Worm (Caenorhabditis elegans): ENCODE results near the gene C31G12.4.

Gene C31G12.4

DNA sequence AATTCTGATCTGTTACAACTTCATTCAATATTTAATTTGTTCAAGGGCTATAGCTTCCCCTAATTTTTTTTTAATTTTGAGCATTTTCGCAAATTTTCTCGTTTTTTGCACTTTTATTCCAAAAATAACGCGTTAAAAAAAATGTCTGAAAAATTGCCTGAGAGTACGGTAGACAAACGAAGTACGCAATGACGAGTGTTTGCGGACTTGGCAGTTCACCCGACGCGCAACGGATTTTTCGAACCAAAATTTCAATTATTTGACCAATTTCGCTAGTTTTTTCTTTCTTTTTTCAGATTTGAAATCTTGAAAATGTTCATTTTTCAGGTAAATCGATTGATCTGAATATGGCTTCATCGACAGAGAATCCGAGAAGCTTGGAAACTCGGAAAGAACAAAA, 51.4 kb downstream of the C31G12.4 start, which contains the start of gene fbxa-211:
fbxa-211 (plus strand) TSS at position 328 of the 400 bp plus-strand sequence.
- TF ChIP-seq mab-5 (tag; optimal IDR thresholded peaks at IDR 0.05) (no peak), ZK546.5 (tag; optimal IDR thresholded peaks at IDR 0.05) (no peak), F13H6.1 (tag; optimal IDR thresholded peaks at IDR 0.05) (no peak), nhr-25 (tag; optimal IDR thresholded peaks at IDR 0.05) (no peak), mdl-1 (tag; optimal IDR thresholded peaks at IDR 0.05) (no peak), dmd-4 (tag; optimal IDR thresholded peaks at IDR 0.05) (no peak), skn-1 (tag; optimal IDR thresholded peaks at IDR 0.05) (no peak), R02D3.7 (tag; optimal IDR thresholded peaks at IDR 0.05) (no peak), aly-2 (tag; optimal IDR thresholded peaks at IDR 0.05) (no peak), nhr-23 (tag; optimal IDR thresholded peaks at IDR 0.05) (no peak), unc-62 (GFP tag; optimal IDR thresholded peaks at IDR 0.05) (no peak), nhr-11 (tag; optimal IDR thresholded peaks at IDR 0.05) (no peak), alr-1 (tag; optimal IDR thresholded peaks at IDR 0.05) (no peak), unc-39 (tag; optimal IDR thresholded peaks at IDR 0.05) (no peak), sma-3 (GFP tag; optimal IDR thresholded peaks at IDR 0.05) (no peak), blmp-1 (tag; optimal IDR thresholded peaks at IDR 0.05; ENCODE audit: insufficient read depth) (no peak), nhr-21 (tag; optimal IDR thresholded peaks at IDR 0.05) (no peak), nhr-6 (tag; optimal IDR thresholded peaks at IDR 0.05) (no peak), lin-39 (tag; optimal IDR thresholded peaks at IDR 0.05) (no peak), lsy-2 (tag; optimal IDR thresholded peaks at IDR 0.05) (no peak)

DNA sequence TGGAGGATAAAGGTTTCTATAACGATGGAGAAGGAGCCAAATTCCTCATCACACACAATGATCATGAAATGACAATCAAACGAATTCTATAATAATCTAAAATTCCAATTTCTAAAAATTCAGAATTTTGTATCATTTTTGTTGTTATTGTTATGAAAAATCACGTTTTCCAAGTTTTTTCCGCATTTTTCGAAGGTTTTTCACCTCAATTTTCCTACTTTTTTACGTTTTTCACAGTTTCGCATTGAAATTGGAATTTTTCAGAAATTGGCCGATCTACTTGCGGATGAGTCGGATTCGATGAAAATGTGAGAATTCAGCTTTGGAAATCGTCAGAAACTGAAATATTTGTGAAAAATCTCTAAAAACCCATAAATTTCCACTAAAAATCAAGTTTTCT, 53.5 kb downstream of the C31G12.4 start, which contains the start of gene fbxa-210:
fbxa-210 (plus strand) TSS at position 301 of the 400 bp plus-strand sequence.
- TF ChIP-seq nhr-11 (tag; optimal IDR thresholded peaks at IDR 0.05) (no peak), ztf-4 (tag; optimal IDR thresholded peaks at IDR 0.05) (no peak), nhr-6 (tag; optimal IDR thresholded peaks at IDR 0.05) (no peak), crh-2 (tag; optimal IDR thresholded peaks at IDR 0.05) (no peak), Y55F3AM.14 (GFP tag; optimal IDR thresholded peaks at IDR 0.05) (no peak), sma-3 (GFP tag; optimal IDR thresholded peaks at IDR 0.05) (no peak), ama-1 (optimal IDR thresholded peaks at IDR 0.05) (no peak), nhr-129 (tag; optimal IDR thresholded peaks at IDR 0.05) (no peak), nhr-25 (tag; optimal IDR thresholded peaks at IDR 0.05) (no peak), unc-62 (GFP tag; optimal IDR thresholded peaks at IDR 0.05) (no peak), peb-1 (tag; optimal IDR thresholded peaks at IDR 0.05) (no peak), elt-1 (tag; optimal IDR thresholded peaks at IDR 0.05) (no peak), ceh-16 (tag; optimal IDR thresholded peaks at IDR 0.05) (no peak), nhr-21 (tag; optimal IDR thresholded peaks at IDR 0.05) (no peak), fos-1 (tag; optimal IDR thresholded peaks at IDR 0.05) (no peak), nhr-12 (tag; optimal IDR thresholded peaks at IDR 0.05) (no peak), nhr-77 (tag; optimal IDR thresholded peaks at IDR 0.05) (no peak)

DNA sequence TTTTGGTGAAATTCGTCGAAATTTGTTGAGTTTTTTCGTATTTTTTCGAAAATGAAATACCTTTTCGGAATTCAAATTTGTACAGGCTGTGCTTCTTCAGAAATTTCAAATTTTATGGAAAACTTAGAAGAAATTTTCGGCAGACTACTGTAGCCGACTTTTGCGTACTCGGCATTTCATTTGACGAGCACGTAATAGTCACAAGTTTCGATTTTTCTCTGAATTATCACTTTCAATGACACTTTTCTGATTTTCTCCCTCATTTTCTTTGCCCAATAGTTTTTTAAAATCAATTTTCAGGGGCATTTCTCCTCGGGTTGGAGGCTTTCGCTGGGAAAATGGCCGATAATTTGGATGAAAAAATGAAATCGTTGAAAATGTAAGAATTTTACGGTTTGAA, 54.9 kb downstream of the C31G12.4 start, which contains the start of gene fbxa-107:
fbxa-107 (plus strand) TSS at position 301 of the 400 bp plus-strand sequence.
- TF ChIP-seq nhr-12 (tag; optimal IDR thresholded peaks at IDR 0.05): no peak
- no peak for TF ChIP-seq lsy-2 (tag; optimal IDR thresholded peaks at IDR 0.05)
- no peak for TF ChIP-seq ztf-4 (tag; optimal IDR thresholded peaks at IDR 0.05)
- no peak for TF ChIP-seq nhr-11 (tag; optimal IDR thresholded peaks at IDR 0.05)
- no peak for TF ChIP-seq alr-1 (tag; optimal IDR thresholded peaks at IDR 0.05)
- no peak for TF ChIP-seq unc-55 (GFP tag; optimal IDR thresholded peaks at IDR 0.05)
- TF ChIP-seq snpc-4 (tag; optimal IDR thresholded peaks at IDR 0.05): no peak
- no peak for TF ChIP-seq C34F6.9 (tag; optimal IDR thresholded peaks at IDR 0.05)
- no peak for TF ChIP-seq R02D3.7 (tag; optimal IDR thresholded peaks at IDR 0.05)
- TF ChIP-seq zag-1 (tag; optimal IDR thresholded peaks at IDR 0.05): no peak
- TF ChIP-seq F13H6.1 (tag; optimal IDR thresholded peaks at IDR 0.05): no peak
- no peak for TF ChIP-seq Y55F3AM.14 (GFP tag; optimal IDR thresholded peaks at IDR 0.05)
- TF ChIP-seq ama-1 (optimal IDR thresholded peaks at IDR 0.05): no peak
- no peak for TF ChIP-seq fos-1 (tag; optimal IDR thresholded peaks at IDR 0.05)
- no peak for TF ChIP-seq nhr-23 (tag; optimal IDR thresholded peaks at IDR 0.05)
- TF ChIP-seq ceh-82 (tag; optimal IDR thresholded peaks at IDR 0.05): no peak
- TF ChIP-seq ztf-1 (GFP tag; conservative IDR thresholded peaks at IDR 0.05): no peak
- no peak for TF ChIP-seq mdl-1 (tag; optimal IDR thresholded peaks at IDR 0.05)

All from whole organism, L2 larva.